Worm (Caenorhabditis elegans) whole organism, L4/young adult: Measurements from ENCODE around the gene F55D1.1.

ENCODE experiments used
- W03F9.2 ChIP-seq: fragments of 150-350 bp; optimal IDR thresholded peaks from 2 replicates; lab custom pipeline; 2014; ENCODE audit warnings: missing biosample characterization, missing genetic modification characterization
- dao-5 ChIP-seq: sonication (generic microtip); optimal IDR thresholded peaks from 2 replicates; lab custom pipeline; 2016; ENCODE audit warnings: missing genotype, missing genetic modification characterization, moderate library complexity, missing compliant biosample characterization
- him-1 ChIP-seq: sonication (generic microtip); optimal IDR thresholded peaks from 2 replicates; lab custom pipeline; 2016; ENCODE audit warnings: missing genotype, missing genetic modification reagents, missing genetic modification characterization, missing compliant biosample characterization

ce11 chrX:5447941-5448340 lies 41.7 kb upstream of the F55D1.1 start, which contains the start of gene C25F6.8:
- TF ChIP-seq him-1 (no peak), W03F9.2 (no peak), dao-5 (tag; lab: Kevin White, UChicago) (no peak)
